Fruit fly (Drosophila melanogaster): ENCODE data around the gene zld.

zld gene

dm6 chrX:19737872-19738271 lies 45.5 kb downstream of the zld start:
- no peak for TF ChIP-seq svp (GFP tag)
- no peak for TF ChIP-seq CG32006 (GFP tag; optimal IDR thresholded peaks at IDR 0.05)
- TF ChIP-seq CG16779 (tag; optimal IDR thresholded peaks at IDR 0.05) = no peak

dm6 chrX:19735270-19735669 lies 48.1 kb downstream of the zld start, which contains the start of gene CG14234:
Gene CG14234 (plus strand): TSS chrX:19735570.
- no peak for TF ChIP-seq CG8632 (GFP tag; optimal IDR thresholded peaks at IDR 0.05)
- no peak for TF ChIP-seq pdm3 (GFP tag; optimal IDR thresholded peaks at IDR 0.05)
- no peak for TF ChIP-seq OdsH (GFP tag; optimal IDR thresholded peaks at IDR 0.05)
- no peak for TF ChIP-seq dac (GFP tag; optimal IDR thresholded peaks at IDR 0.05)
- no peak for TF ChIP-seq CG34406 (GFP tag; optimal IDR thresholded peaks at IDR 0.05)
- no peak for TF ChIP-seq Smox (GFP tag; optimal IDR thresholded peaks at IDR 0.05)
- TF ChIP-seq CG6808 (GFP tag; optimal IDR thresholded peaks at IDR 0.05) = no peak
- no peak for TF ChIP-seq CG6276 (GFP tag; optimal IDR thresholded peaks at IDR 0.05)
- TF ChIP-seq Eip75B (GFP tag; optimal IDR thresholded peaks at IDR 0.05) = no peak
- no peak for TF ChIP-seq CG6163 (GFP tag; IDR thresholded peaks at IDR 0.05)
- no peak for TF ChIP-seq CG31627 (GFP tag; optimal IDR thresholded peaks at IDR 0.05)
- no peak for TF ChIP-seq Hr4 (GFP tag; optimal IDR thresholded peaks at IDR 0.05)
- TF ChIP-seq Hr39 (GFP tag; optimal IDR thresholded peaks at IDR 0.05) = no peak
- TF ChIP-seq Sox15 (GFP tag; optimal IDR thresholded peaks at IDR 0.05) = no peak
- no peak for TF ChIP-seq vri (GFP tag; optimal IDR thresholded peaks at IDR 0.05)
- no peak for TF ChIP-seq Met (GFP tag; optimal IDR thresholded peaks at IDR 0.05)
- TF ChIP-seq Lpt (GFP tag; optimal IDR thresholded peaks at IDR 0.05) = no peak
- TF ChIP-seq Sox102F (GFP tag; optimal IDR thresholded peaks at IDR 0.05) = no peak
- TF ChIP-seq CG7368 (GFP tag; optimal IDR thresholded peaks at IDR 0.05) = no peak

- TF ChIP-seq cyc (GFP tag; optimal IDR thresholded peaks at IDR 0.05) = no peak
- no peak for TF ChIP-seq Sox15 (GFP tag; optimal IDR thresholded peaks at IDR 0.05)
- no peak for TF ChIP-seq dsx (GFP tag; optimal IDR thresholded peaks at IDR 0.05; ENCODE audit: poor library complexity, severe bottlenecking)
- TF ChIP-seq CG16779 (tag; optimal IDR thresholded peaks at IDR 0.05) = no peak
- TF ChIP-seq fd59A (GFP tag; optimal IDR thresholded peaks at IDR 0.05) = no peak
- no peak for TF ChIP-seq CG8632 (GFP tag; optimal IDR thresholded peaks at IDR 0.05)
- TF ChIP-seq CG3032 (tag; optimal IDR thresholded peaks at IDR 0.05) = no peak
- TF ChIP-seq Sox102F (GFP tag; optimal IDR thresholded peaks at IDR 0.05) = no peak
- no peak for TF ChIP-seq Eip78C (GFP tag)
- no peak for TF ChIP-seq CG6854 (GFP tag; optimal IDR thresholded peaks at IDR 0.05)
- no peak for TF ChIP-seq svp (GFP tag)
- no peak for TF ChIP-seq pdm3 (GFP tag; optimal IDR thresholded peaks at IDR 0.05)
- no peak for TF ChIP-seq fd85E (GFP tag; optimal IDR thresholded peaks at IDR 0.05)
- no peak for TF ChIP-seq CG1621 (tag; optimal IDR thresholded peaks at IDR 0.05)
- TF ChIP-seq CG4318 (GFP tag; optimal IDR thresholded peaks at IDR 0.05) = no peak
- no peak for TF ChIP-seq CG6163 (GFP tag; IDR thresholded peaks at IDR 0.05)
- no peak for TF ChIP-seq OdsH (GFP tag; optimal IDR thresholded peaks at IDR 0.05)
Measured at dm6 chrX:19730844-19731243, 52.5 kb downstream of the zld start, which contains the start of gene AP-1-2beta. Gene AP-1-2beta (plus strand): TSS chrX:19731004.

DNA sequence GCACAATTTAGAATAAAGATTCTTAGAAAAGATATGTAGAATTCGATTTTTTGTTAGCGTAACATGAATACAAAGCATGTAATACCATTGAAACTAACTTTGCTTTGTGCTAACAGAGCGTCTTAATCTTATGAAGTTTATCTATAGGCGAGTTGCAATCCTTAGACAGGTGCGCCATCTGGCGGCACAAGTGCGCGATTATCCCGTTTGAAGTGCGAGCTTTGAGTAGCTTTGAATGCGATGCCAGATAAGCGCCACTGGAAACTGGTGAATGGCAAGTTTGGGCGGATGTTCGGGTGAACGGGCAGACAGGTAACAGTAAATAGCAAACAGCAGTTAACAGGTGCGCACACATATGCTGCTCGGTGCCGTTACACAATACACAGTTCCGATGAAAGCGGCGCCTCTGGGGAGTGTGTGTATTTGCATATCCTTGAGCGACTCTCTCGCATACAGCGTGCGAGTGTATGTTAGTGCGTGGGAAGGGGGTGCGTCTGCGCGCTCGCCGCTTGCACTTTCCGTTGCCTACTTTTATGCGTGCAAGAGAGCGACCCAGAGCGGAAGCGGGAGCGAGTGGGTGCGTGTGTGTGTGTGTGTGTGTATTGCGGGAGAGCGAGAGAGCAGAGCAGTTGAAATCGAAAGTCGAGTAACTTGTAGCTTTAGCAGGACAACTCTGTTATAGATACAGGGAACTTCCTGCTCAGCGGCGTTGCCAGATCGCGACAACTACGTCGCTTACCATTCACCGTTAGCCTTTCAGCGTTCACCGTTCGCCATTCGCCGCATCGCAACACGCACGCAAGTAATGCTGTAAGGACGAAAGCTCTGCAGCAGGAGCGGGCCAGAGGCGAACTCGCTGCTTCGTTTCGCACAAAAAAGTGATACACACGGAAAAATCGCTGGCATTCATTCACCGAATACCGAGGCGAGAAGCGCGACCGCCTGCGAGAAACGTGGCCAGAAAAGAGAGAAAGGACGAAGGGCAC lies 65.1 kb downstream of the zld start, which contains the start of gene CG12531:
Gene CG12531, plus strand, starts transcription at position 936 of the 986 bp plus-strand sequence.
- TF ChIP-seq Smox (GFP tag; optimal IDR thresholded peaks at IDR 0.05) (no peak), Hr39 (GFP tag; optimal IDR thresholded peaks at IDR 0.05) (no peak), acj6 (GFP tag; optimal IDR thresholded peaks at IDR 0.05) (no peak), cyc (GFP tag; optimal IDR thresholded peaks at IDR 0.05) (no peak), CG4318 (GFP tag; optimal IDR thresholded peaks at IDR 0.05) (no peak), svp (GFP tag) (peak; percentile 10), vri (GFP tag; optimal IDR thresholded peaks at IDR 0.05) (no peak), spab (GFP tag; optimal IDR thresholded peaks at IDR 0.05) (no peak), fkh (GFP tag; optimal IDR thresholded peaks at IDR 0.05) (no peak), ss (GFP tag; optimal IDR thresholded peaks at IDR 0.05) (peak in 1 of 2 experiments; percentile 35), esn (GFP tag; optimal IDR thresholded peaks at IDR 0.05) (no peak), CG31627 (GFP tag; optimal IDR thresholded peaks at IDR 0.05) (no peak), CG16779 (tag; optimal IDR thresholded peaks at IDR 0.05) (no peak), Eip75B (GFP tag; optimal IDR thresholded peaks at IDR 0.05) (no peak)
